Worm (Caenorhabditis elegans) whole organism, mixed stage, embryonic: Measurements from ENCODE around the gene fbxb-112.

Experiments used
- M03D4.4 ChIP-seq: sonication (generic microtip); optimal IDR thresholded peaks from 2 replicates; lab custom pipeline; 2017; ENCODE audit warnings: mild to moderate bottlenecking, missing genetic modification characterization, missing compliant biosample characterization
- bed-3 ChIP-seq: fragments of 200-800 bp; sonication (Bioruptor generic); optimal IDR thresholded peaks from 3 replicates; lab custom pipeline; 2018; ENCODE audit warnings: mild to moderate bottlenecking, missing genetic modification characterization, moderate library complexity, missing compliant biosample characterization
- blmp-1 ChIP-seq: fragments of 150-350 bp; optimal IDR thresholded peaks from 2 replicates; lab custom pipeline; 2014; ENCODE audit warnings: missing biosample characterization, missing genetic modification characterization
- ceh-39 ChIP-seq: fragments of 150-350 bp; optimal IDR thresholded peaks from 2 replicates; lab custom pipeline; 2014; ENCODE audit warnings: missing biosample characterization, missing genetic modification characterization
- ceh-43 ChIP-seq: fragments of 200-800 bp; sonication (Bioruptor generic); optimal IDR thresholded peaks from 2 replicates; lab custom pipeline; 2018; ENCODE audit warnings: mild to moderate bottlenecking, missing genetic modification characterization, moderate library complexity, missing compliant biosample characterization
- ceh-83 ChIP-seq: fragments of 200-800 bp; sonication (Bioruptor generic); optimal IDR thresholded peaks from 2 replicates; lab custom pipeline; 2018; ENCODE audit warnings: mild to moderate bottlenecking, missing genetic modification characterization, missing compliant biosample characterization
- ces-1 ChIP-seq: fragments of 150-350 bp; optimal IDR thresholded peaks from 2 replicates; lab custom pipeline; 2014; ENCODE audit warnings: missing biosample characterization, missing genetic modification reagents, missing genetic modification characterization
- cnd-1 ChIP-seq: fragments of 200-800 bp; sonication (Bioruptor generic); optimal IDR thresholded peaks from 2 replicates; lab custom pipeline; 2018; ENCODE audit warnings: mild to moderate bottlenecking, missing genetic modification characterization, missing compliant biosample characterization
- drap-1 ChIP-seq: fragments of 200-800 bp; sonication (Bioruptor generic); optimal IDR thresholded peaks from 3 replicates; lab custom pipeline; 2018; ENCODE audit warnings: mild to moderate bottlenecking, missing genetic modification characterization, missing compliant biosample characterization
- elt-1 ChIP-seq: sonication (generic microtip); optimal IDR thresholded peaks from 2 replicates; lab custom pipeline; 2017; ENCODE audit warnings: missing genetic modification characterization, mild to moderate bottlenecking, missing compliant biosample characterization, antibody characterized with exemption, moderate library complexity, borderline replicate concordance; ENCODE audit not compliant: insufficient read depth
- elt-3 ChIP-seq: fragments of 150-350 bp; optimal IDR thresholded peaks from 2 replicates; lab custom pipeline; 2014; ENCODE audit warnings: missing biosample characterization, missing genetic modification characterization
- flh-1 ChIP-seq: fragments of 200-800 bp; sonication (Bioruptor generic); optimal IDR thresholded peaks from 2 replicates; lab custom pipeline; 2018; ENCODE audit warnings: mild to moderate bottlenecking, missing genetic modification characterization, moderate library complexity, missing compliant biosample characterization
- ham-2 ChIP-seq: fragments of 200-800 bp; sonication (Bioruptor generic); optimal IDR thresholded peaks from 2 replicates; lab custom pipeline; 2018; ENCODE audit warnings: mild to moderate bottlenecking, missing genetic modification characterization, missing compliant biosample characterization
- hlh-1 ChIP-seq: fragments of 150-350 bp; optimal IDR thresholded peaks from 2 replicates; lab custom pipeline; 2014; ENCODE audit warnings: missing biosample characterization, missing genetic modification reagents, missing genetic modification characterization
- lin-13 ChIP-seq: fragments of 150-350 bp; optimal IDR thresholded peaks from 2 replicates; lab custom pipeline; 2014; ENCODE audit warnings: missing biosample characterization, missing genetic modification characterization
- lin-32 ChIP-seq: fragments of 200-800 bp; sonication (Bioruptor generic); optimal IDR thresholded peaks from 2 replicates; lab custom pipeline; 2018; ENCODE audit warnings: mild to moderate bottlenecking, missing genetic modification characterization, missing compliant biosample characterization
- lsy-2 ChIP-seq: fragments of 150-350 bp; optimal IDR thresholded peaks from 2 replicates; lab custom pipeline; 2014; ENCODE audit warnings: missing biosample characterization, missing genetic modification characterization
- mab-5 ChIP-seq: fragments of 150-350 bp; optimal IDR thresholded peaks from 2 replicates; lab custom pipeline; 2014; ENCODE audit warnings: missing biosample characterization, missing genetic modification characterization
- mep-1 ChIP-seq: fragments of 150-350 bp; optimal IDR thresholded peaks from 2 replicates; lab custom pipeline; 2017; ENCODE audit warnings: missing biosample characterization, missing genetic modification reagents, missing genetic modification characterization, inconsistent platforms
- mls-2 ChIP-seq: sonication (generic microtip); optimal IDR thresholded peaks from 2 replicates; lab custom pipeline; 2016; ENCODE audit warnings: mild to moderate bottlenecking, missing genetic modification characterization, moderate library complexity, missing compliant biosample characterization
- nhr-12 ChIP-seq: fragments of 150-350 bp; optimal IDR thresholded peaks from 2 replicates; lab custom pipeline; 2014; ENCODE audit warnings: missing biosample characterization, missing genetic modification characterization
- nhr-2 ChIP-seq: fragments of 150-350 bp; optimal IDR thresholded peaks from 2 replicates; lab custom pipeline; 2014; ENCODE audit warnings: missing biosample characterization, missing genetic modification characterization
- nhr-237 ChIP-seq: fragments of 150-350 bp; optimal IDR thresholded peaks from 2 replicates; lab custom pipeline; 2014; ENCODE audit warnings: missing biosample characterization, missing genetic modification characterization
- nhr-28 ChIP-seq: fragments of 150-350 bp; optimal IDR thresholded peaks from 2 replicates; lab custom pipeline; 2014; ENCODE audit warnings: missing biosample characterization, missing genetic modification characterization
- nhr-76 ChIP-seq: sonication (generic microtip); optimal IDR thresholded peaks from 2 replicates; lab custom pipeline; 2017; ENCODE audit warnings: missing biosample characterization, missing genetic modification characterization
- pha-4 ChIP-seq: fragments of 150-350 bp; optimal IDR thresholded peaks from 2 replicates; lab custom pipeline; 2018; ENCODE audit warnings: missing biosample characterization, missing genetic modification reagents, missing genetic modification characterization
- sem-2 ChIP-seq: fragments of 200-800 bp; sonication (Bioruptor generic); optimal IDR thresholded peaks from 2 replicates; lab custom pipeline; 2018; ENCODE audit warnings: mild to moderate bottlenecking, missing genetic modification characterization, missing compliant biosample characterization
- snpc-4 ChIP-seq: fragments of 150-350 bp; optimal IDR thresholded peaks from 2 replicates; lab custom pipeline; 2014; ENCODE audit warnings: missing biosample characterization, missing genetic modification characterization
- sptf-1 ChIP-seq: sonication (generic microtip); optimal IDR thresholded peaks from 2 replicates; lab custom pipeline; 2017; ENCODE audit warnings: mild to moderate bottlenecking, missing genetic modification characterization, moderate library complexity, missing compliant biosample characterization
- tbx-8 ChIP-seq: fragments of 200-800 bp; sonication (Bioruptor generic); optimal IDR thresholded peaks from 2 replicates; lab custom pipeline; 2018; ENCODE audit warnings: mild to moderate bottlenecking, missing genetic modification characterization, moderate library complexity, missing compliant biosample characterization
- unc-39 ChIP-seq: fragments of 150-350 bp; optimal IDR thresholded peaks from 2 replicates; lab custom pipeline; 2014; ENCODE audit warnings: missing biosample characterization, missing genetic modification characterization
- unc-62 ChIP-seq: fragments of 150-350 bp; optimal IDR thresholded peaks from 2 replicates; lab custom pipeline; 2014; ENCODE audit warnings: missing biosample characterization, missing genetic modification reagents, missing genetic modification characterization
- zip-8 ChIP-seq: fragments of 150-350 bp; optimal IDR thresholded peaks from 2 replicates; lab custom pipeline; 2014; ENCODE audit warnings: missing biosample characterization, missing genetic modification characterization
- ztf-11 ChIP-seq: fragments of 150-350 bp; optimal IDR thresholded peaks from 2 replicates; lab custom pipeline; 2014; ENCODE audit warnings: missing biosample characterization, missing genetic modification characterization

fbxb-112 gene

ce11 chrII:3472817-3473216 lies 18.1 kb upstream of the fbxb-112 start, which contains the start of gene Y49F6B.6:
Y49F6B.6 (plus strand) TSS chrII:3473117.
- TF ChIP-seq flh-1 (GFP tag; lab: Kevin White, UChicago) (no peak), nhr-2 (tag; lab: Kevin White, UChicago) (no peak), ceh-39 (no peak), blmp-1 (tag; lab: Kevin White, UChicago) (no peak), nhr-237 (tag; lab: Kevin White, UChicago) (no peak), bed-3 (no peak), cnd-1 (no peak), elt-1 (tag; lab: Kevin White, UChicago) (no peak), sem-2 (no peak), ceh-43 (GFP tag; lab: Kevin White, UChicago) (no peak), ces-1 (no peak), mab-5 (tag; lab: Kevin White, UChicago) (no peak), lsy-2 (tag; lab: Kevin White, UChicago) (no peak), elt-3 (tag; lab: Kevin White, UChicago) (no peak), nhr-76 (no peak), snpc-4 (tag; lab: Kevin White, UChicago) (no peak), nhr-12 (tag; lab: Kevin White, UChicago) (no peak), tbx-8 (GFP tag; lab: Kevin White, UChicago) (no peak), unc-39 (tag; lab: Kevin White, UChicago) (no peak), ceh-83 (GFP tag; lab: Kevin White, UChicago) (no peak)

DNA sequence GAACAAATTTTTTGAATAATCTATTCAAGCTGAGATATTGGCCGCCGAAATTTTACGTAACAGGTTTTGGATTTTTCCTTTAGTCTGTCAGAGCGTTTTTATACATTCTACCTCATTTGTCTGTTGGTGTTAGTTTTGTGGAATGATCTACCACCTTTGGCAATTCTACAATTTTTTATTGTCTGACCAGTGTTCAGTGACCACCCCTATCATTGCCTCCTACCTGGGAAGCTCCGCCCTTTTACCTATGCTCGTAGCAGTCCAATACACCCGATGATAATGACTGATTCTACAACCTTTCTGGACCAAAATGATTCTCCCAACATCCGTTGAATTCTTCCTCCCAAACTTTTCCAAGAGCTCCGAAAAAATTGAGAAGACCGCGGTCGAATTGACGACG lies 17.2 kb upstream of the fbxb-112 start, which contains the start of gene sdz-32:
sdz-32 (plus strand) TSS at position 301 of the 400 bp plus-strand sequence.
- TF ChIP-seq lin-13 (no peak), nhr-12 (tag; lab: Kevin White, UChicago) (no peak), hlh-1 (tag; lab: Kevin White, UChicago) (no peak)

ce11 chrII:3476536-3476935 lies 14.4 kb upstream of the fbxb-112 start:
- TF ChIP-seq ham-2 (no peak), drap-1 (GFP tag; lab: Kevin White, UChicago) (no peak), ceh-43 (GFP tag; lab: Kevin White, UChicago) (no peak), ceh-83 (GFP tag; lab: Kevin White, UChicago) (no peak), sptf-1 (no peak)

DNA sequence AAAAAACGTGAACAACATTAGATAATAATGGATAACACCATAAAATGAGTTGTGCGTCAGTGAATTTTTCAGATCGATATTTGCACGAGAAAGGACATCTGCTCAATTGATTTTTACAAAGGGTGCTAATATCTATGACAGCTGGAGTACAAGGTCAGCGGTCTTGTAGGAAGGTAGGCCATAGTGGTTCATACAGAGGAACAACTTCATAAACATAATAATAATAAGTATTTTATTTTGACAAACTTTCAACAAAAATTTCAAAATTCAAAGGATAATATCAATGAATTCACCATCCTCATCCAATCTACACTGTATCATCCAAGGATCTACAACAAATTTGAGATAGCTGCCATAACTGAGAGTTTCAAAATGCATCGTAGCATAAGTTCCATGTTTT lies 13.7 kb upstream of the fbxb-112 start, which contains the start of gene fbxb-104:
fbxb-104 (minus strand) TSS at position 101 of the 400 bp plus-strand sequence.
- TF ChIP-seq nhr-28 (tag; lab: Kevin White, UChicago): no peak
- TF ChIP-seq sptf-1: no peak
- TF ChIP-seq ztf-11 (tag; lab: Kevin White, UChicago): no peak
- TF ChIP-seq lin-32 (GFP tag; lab: Kevin White, UChicago): no peak

DNA sequence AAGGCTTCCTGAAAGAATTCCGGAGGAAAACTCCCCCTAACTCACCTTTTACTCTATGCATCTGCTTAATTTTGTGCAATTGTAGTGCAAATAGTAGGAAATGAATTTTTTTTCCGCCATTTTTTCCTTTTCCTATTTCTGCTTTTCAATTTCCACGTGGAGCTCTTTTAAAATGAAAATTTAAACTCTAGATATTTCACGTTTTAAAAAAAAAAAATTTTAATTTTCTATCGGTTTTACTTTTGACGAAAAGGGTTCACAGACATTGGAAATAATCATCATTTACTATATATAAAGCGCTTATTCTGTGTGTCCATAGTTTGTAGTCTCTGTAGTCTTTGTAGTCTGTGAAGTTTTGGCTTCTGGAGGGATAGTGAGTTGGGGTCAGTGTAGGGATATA lies 9.3 kb upstream of the fbxb-112 start, which contains the start of gene Y49F6B.8:
Y49F6B.8 (minus strand) TSS at position 101 of the 400 bp plus-strand sequence.
- no peak for TF ChIP-seq nhr-28 (tag; lab: Kevin White, UChicago)
- no peak for TF ChIP-seq elt-3 (tag; lab: Kevin White, UChicago)
- no peak for TF ChIP-seq ztf-11 (tag; lab: Kevin White, UChicago)

DNA sequence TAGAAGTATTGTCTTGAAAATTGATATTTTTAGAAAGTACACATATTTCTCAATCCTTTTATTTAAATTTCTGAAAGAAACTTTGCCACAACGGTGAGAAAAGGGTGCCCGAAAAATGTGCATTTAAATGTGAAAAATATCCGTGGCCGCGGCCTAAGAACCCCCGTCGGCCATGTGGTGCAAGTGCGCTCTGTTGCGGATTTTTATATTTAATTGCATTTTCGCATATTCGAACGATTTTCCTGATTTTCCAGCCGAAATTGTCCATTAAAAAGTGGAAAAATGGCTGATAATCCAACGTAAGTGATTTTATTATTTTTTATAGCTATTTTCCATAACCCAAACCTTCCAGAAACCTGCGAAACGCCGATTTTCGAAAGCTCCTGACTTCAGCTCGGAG lies 8.7 kb upstream of the fbxb-112 start, which contains the start of gene smu-2:
smu-2 (plus strand) TSS at position 178 of the 400 bp plus-strand sequence.
- TF ChIP-seq tbx-8 (GFP tag; lab: Kevin White, UChicago) (no peak), flh-1 (GFP tag; lab: Kevin White, UChicago) (no peak), zip-8 (tag; lab: Kevin White, UChicago) (no peak), nhr-12 (tag; lab: Kevin White, UChicago) (no peak), unc-62 (no peak), ceh-43 (GFP tag; lab: Kevin White, UChicago) (peak; percentile 7), lin-13 (no peak), mab-5 (tag; lab: Kevin White, UChicago) (peak; percentile 55), unc-39 (tag; lab: Kevin White, UChicago) (no peak), drap-1 (GFP tag; lab: Kevin White, UChicago) (no peak), nhr-28 (tag; lab: Kevin White, UChicago) (no peak), elt-3 (tag; lab: Kevin White, UChicago) (no peak), ztf-11 (tag; lab: Kevin White, UChicago) (no peak), ces-1 (peak; percentile 97), sptf-1 (peak; percentile 75), hlh-1 (tag; lab: Kevin White, UChicago) (no peak), lsy-2 (tag; lab: Kevin White, UChicago) (peak; percentile 39), lin-32 (GFP tag; lab: Kevin White, UChicago) (peak; percentile 16), mep-1 (peak; percentile 49), sem-2 (no peak), elt-1 (tag; lab: Kevin White, UChicago) (no peak), snpc-4 (tag; lab: Kevin White, UChicago) (no peak), M03D4.4 (tag; lab: Kevin White, UChicago) (no peak), blmp-1 (tag; lab: Kevin White, UChicago) (no peak), ceh-83 (GFP tag; lab: Kevin White, UChicago) (no peak), nhr-76 (no peak), nhr-237 (tag; lab: Kevin White, UChicago) (no peak), cnd-1 (peak; percentile 20), nhr-2 (tag; lab: Kevin White, UChicago) (no peak), mls-2 (tag; lab: Kevin White, UChicago) (no peak), ham-2 (no peak), pha-4 (tag; lab: Kevin White, UChicago) (no peak)
